Fruit fly (Drosophila melanogaster) whole organism, embryonic: ENCODE measurements around the gene Unc-115a.

Experiments used
- Antp ChIP-seq: fragments of 200-800 bp; sonication (Bioruptor generic); optimal IDR thresholded peaks from 3 replicates; lab custom pipeline; 2016; ENCODE audit warnings: missing biosample characterization, missing genetic modification characterization
- Atf3 ChIP-seq: fragments of 200-800 bp; sonication (Bioruptor generic); optimal IDR thresholded peaks from 3 replicates; lab custom pipeline; 2016; ENCODE audit warnings: missing biosample characterization, missing genetic modification characterization
- Blimp-1 ChIP-seq: fragments of 200-800 bp; sonication (Bioruptor generic); optimal IDR thresholded peaks from 3 replicates; lab custom pipeline; 2018; ENCODE audit warnings: missing biosample characterization, missing genetic modification characterization, mild to moderate bottlenecking, moderate library complexity, missing genetic modification reagents
- CG10321 ChIP-seq: fragments of 200-800 bp; sonication (Bioruptor generic); IDR thresholded peaks from 2 replicates; pipeline ENCODE4 v1.3.6; 2022; ENCODE audit warnings: missing biosample characterization, missing genetic modification characterization
- CG11456 ChIP-seq: fragments of 200-800 bp; sonication (Bioruptor generic); IDR thresholded peaks from 3 replicates; pipeline ENCODE4 v1.3.6; 2022; ENCODE audit warnings: missing biosample characterization, missing genetic modification characterization
- CG12071 ChIP-seq: fragments of 200-800 bp; sonication (Bioruptor generic); optimal IDR thresholded peaks from 3 replicates; lab custom pipeline; 2018; ENCODE audit warnings: missing biosample characterization, mild to moderate bottlenecking, missing genetic modification characterization
- CG12155 ChIP-seq: fragments of 200-800 bp; sonication (Bioruptor generic); optimal IDR thresholded peaks from 3 replicates; lab custom pipeline; 2016; ENCODE audit warnings: missing biosample characterization, missing genetic modification characterization
- CG12299 ChIP-seq: fragments of 200-800 bp; sonication (Bioruptor generic); optimal IDR thresholded peaks from 2 replicates; lab custom pipeline; 2018; ENCODE audit warnings: missing biosample characterization, mild to moderate bottlenecking, missing genetic modification characterization
- CG14667 ChIP-seq: fragments of 200-800 bp; sonication (Bioruptor generic); IDR thresholded peaks from 2 replicates; pipeline ENCODE4 v1.3.6; 2022; ENCODE audit warnings: missing biosample characterization, missing genetic modification characterization
- CG15073 ChIP-seq: fragments of 200-800 bp; sonication (Bioruptor generic); optimal IDR thresholded peaks from 2 replicates; lab custom pipeline; 2016; ENCODE audit warnings: missing biosample characterization, missing genetic modification characterization
- CG18599 ChIP-seq: fragments of 200-800 bp; sonication (Bioruptor generic); optimal IDR thresholded peaks from 3 replicates; lab custom pipeline; 2017; ENCODE audit warnings: missing biosample characterization, missing genetic modification characterization, mild to moderate bottlenecking, moderate library complexity, missing genetic modification reagents
- CG18764 ChIP-seq: fragments of 200-800 bp; sonication (Bioruptor generic); optimal IDR thresholded peaks from 3 replicates; lab custom pipeline; 2016; ENCODE audit warnings: missing biosample characterization, missing genetic modification characterization
- CG30020 ChIP-seq: fragments of 200-800 bp; optimal IDR thresholded peaks from 2 replicates; lab custom pipeline; 2019; ENCODE audit warnings: missing biosample characterization, mild to moderate bottlenecking, missing genetic modification characterization, moderate library complexity
- CG34376 ChIP-seq: fragments of 200-800 bp; sonication (Bioruptor generic); optimal IDR thresholded peaks from 2 replicates; lab custom pipeline; 2018; ENCODE audit warnings: missing biosample characterization, mild to moderate bottlenecking, missing genetic modification characterization
- CG34422 ChIP-seq: fragments of 200-800 bp; sonication (Bioruptor generic); IDR thresholded peaks from 3 replicates; pipeline ENCODE4 v1.3.6; 2022; ENCODE audit warnings: missing biosample characterization, missing genetic modification characterization
- CG42726 ChIP-seq: fragments of 200-800 bp; sonication (Bioruptor generic); IDR thresholded peaks from 2 replicates; pipeline ENCODE4 v1.3.6; 2022; ENCODE audit warnings: missing biosample characterization, missing genetic modification characterization; ENCODE audit not compliant: partially characterized antibody
- CG5953 ChIP-seq: fragments of 200-800 bp; sonication (Bioruptor generic); IDR thresholded peaks from 2 replicates; pipeline ENCODE4 v1.3.6; 2022; ENCODE audit warnings: missing biosample characterization, missing genetic modification characterization
- CG6254 ChIP-seq: fragments of 200-800 bp; sonication (Bioruptor generic); optimal IDR thresholded peaks from 3 replicates; lab custom pipeline; 2017; ENCODE audit warnings: mild to moderate bottlenecking, missing biosample characterization, missing genetic modification reagents, missing genetic modification characterization
- CG6854 ChIP-seq: fragments of 200-800 bp; sonication (Bioruptor generic); optimal IDR thresholded peaks from 3 replicates; lab custom pipeline; 2017; ENCODE audit warnings: missing biosample characterization, mild to moderate bottlenecking, missing genetic modification characterization
- CG8089 ChIP-seq: fragments of 200-800 bp; sonication (Bioruptor generic); optimal IDR thresholded peaks from 3 replicates; lab custom pipeline; 2016; ENCODE audit warnings: missing biosample characterization, missing genetic modification characterization
- CG9437 ChIP-seq: fragments of 200-800 bp; sonication (Bioruptor generic); optimal IDR thresholded peaks from 2 replicates; lab custom pipeline; 2018; ENCODE audit warnings: missing biosample characterization, mild to moderate bottlenecking, missing genetic modification characterization
- CHES-1-like ChIP-seq: fragments of 200-800 bp; sonication (Bioruptor generic); optimal IDR thresholded peaks from 2 replicates; lab custom pipeline; 2016; ENCODE audit warnings: missing biosample characterization, missing genetic modification characterization
- Camta ChIP-seq: fragments of 200-800 bp; sonication (Bioruptor generic); optimal IDR thresholded peaks from 2 replicates; lab custom pipeline; 2016; ENCODE audit warnings: missing biosample characterization, missing genetic modification characterization
- Chrac-16 ChIP-seq: fragments of 200-800 bp; sonication (Bioruptor generic); optimal IDR thresholded peaks from 3 replicates; lab custom pipeline; 2016; ENCODE audit warnings: missing biosample characterization, missing genetic modification characterization
- CoRest ChIP-seq: fragments of 200-800 bp; sonication (Bioruptor generic); optimal IDR thresholded peaks from 3 replicates; lab custom pipeline; 2018; ENCODE audit warnings: missing biosample characterization, mild to moderate bottlenecking, missing genetic modification characterization, moderate library complexity
- Dip2 ChIP-seq: fragments of 200-800 bp; sonication (Bioruptor generic); IDR thresholded peaks from 2 replicates; pipeline ENCODE4 v1.3.6; 2022; ENCODE audit warnings: missing biosample characterization, missing genetic modification characterization
- HLHmδ ChIP-seq: fragments of 200-800 bp; sonication (Bioruptor generic); optimal IDR thresholded peaks from 2 replicates; lab custom pipeline; 2018; ENCODE audit warnings: missing biosample characterization, mild to moderate bottlenecking, missing genetic modification characterization, moderate library complexity
- Myb ChIP-seq: fragments of 200-800 bp; sonication (Bioruptor generic); optimal IDR thresholded peaks from 2 replicates; lab custom pipeline; 2016; ENCODE audit warnings: missing biosample characterization, missing genetic modification characterization
- NFAT ChIP-seq: fragments of 200-800 bp; sonication (Bioruptor generic); IDR thresholded peaks from 2 replicates; pipeline ENCODE4 v1.3.6; 2022; ENCODE audit warnings: missing biosample characterization, missing genetic modification characterization
- NfI ChIP-seq: fragments of 200-800 bp; sonication (Bioruptor generic); optimal IDR thresholded peaks from 3 replicates; lab custom pipeline; 2018; ENCODE audit warnings: missing biosample characterization, mild to moderate bottlenecking, missing genetic modification characterization, moderate library complexity
- Side ChIP-seq: fragments of 200-800 bp; sonication (Bioruptor generic); optimal IDR thresholded peaks from 2 replicates; lab custom pipeline; 2016; ENCODE audit warnings: missing biosample characterization, missing genetic modification characterization
- Sin3A ChIP-seq: fragments of >200 bp; optimal IDR thresholded peaks from 2 replicates; lab custom pipeline; 2018
- Six4 ChIP-seq: fragments of 200-800 bp; sonication (Bioruptor generic); optimal IDR thresholded peaks from 2 replicates; lab custom pipeline; 2016; ENCODE audit warnings: missing biosample characterization, missing genetic modification characterization
- Usf ChIP-seq: fragments of 200-800 bp; sonication (Bioruptor generic); optimal IDR thresholded peaks from 2 replicates; lab custom pipeline; 2017; ENCODE audit warnings: missing genotype, missing biosample characterization, missing genetic modification characterization
- aop ChIP-seq: fragments of 200-800 bp; sonication (Bioruptor generic); IDR thresholded peaks from 2 replicates; pipeline ENCODE4 v1.3.6; 2022; ENCODE audit warnings: missing biosample characterization, missing genetic modification characterization
- bbx ChIP-seq: fragments of 200-800 bp; sonication (Bioruptor generic); IDR thresholded peaks from 2 replicates; pipeline ENCODE4 v1.3.6; 2022; ENCODE audit warnings: missing biosample characterization, missing genetic modification characterization; ENCODE audit not compliant: partially characterized antibody
- bsh ChIP-seq, 2 experiments: fragments of 200-800 bp; sonication (Bioruptor generic); optimal IDR thresholded peaks; 2 replicates each; lab custom pipeline; 2017 to 2018; ENCODE audit warnings: mild to moderate bottlenecking in 2 of 2, missing biosample characterization in 2 of 2, missing genetic modification characterization in 2 of 2, moderate library complexity in 1 of 2
- ci ChIP-seq: fragments of 200-800 bp; sonication (Bioruptor generic); IDR thresholded peaks from 3 replicates; pipeline ENCODE4 v1.3.6; 2022; ENCODE audit warnings: missing biosample characterization, missing genetic modification characterization
- crc ChIP-seq: fragments of 200-800 bp; sonication (Bioruptor generic); optimal IDR thresholded peaks from 2 replicates; lab custom pipeline; 2016; ENCODE audit warnings: missing biosample characterization, missing genetic modification characterization
- disco-r ChIP-seq: fragments of 200-800 bp; sonication (Bioruptor generic); optimal IDR thresholded peaks from 2 replicates; lab custom pipeline; 2016; ENCODE audit warnings: missing biosample characterization, missing genetic modification characterization
- kay ChIP-seq: fragments of 200-800 bp; sonication (Bioruptor generic); optimal IDR thresholded peaks from 2 replicates; lab custom pipeline; 2016; ENCODE audit warnings: missing biosample characterization, missing genetic modification characterization
- knrl ChIP-seq: fragments of 200-800 bp; sonication (Bioruptor generic); IDR thresholded peaks from 3 replicates; pipeline ENCODE4 v1.3.6; 2022; ENCODE audit warnings: missing biosample characterization, missing genetic modification characterization; ENCODE audit not compliant: partially characterized antibody
- pros ChIP-seq: fragments of 200-800 bp; sonication (Bioruptor generic); optimal IDR thresholded peaks from 3 replicates; lab custom pipeline; 2019; ENCODE audit warnings: missing biosample characterization, mild to moderate bottlenecking, missing genetic modification characterization, moderate library complexity
- ranshi ChIP-seq: fragments of 200-800 bp; sonication (Bioruptor generic); IDR thresholded peaks from 2 replicates; pipeline ENCODE4 v1.3.6; 2022; ENCODE audit warnings: missing biosample characterization, missing genetic modification characterization
- sd ChIP-seq: fragments of 200-800 bp; sonication (Bioruptor generic); optimal IDR thresholded peaks from 3 replicates; lab custom pipeline; 2018; ENCODE audit warnings: missing biosample characterization, mild to moderate bottlenecking, missing genetic modification characterization, moderate library complexity
- sens ChIP-seq: fragments of 200-800 bp; sonication (Bioruptor generic); peaks from one replicate; lab custom pipeline; 2016; ENCODE audit warnings: missing biosample characterization, missing genetic modification characterization
- ssp ChIP-seq: fragments of 200-800 bp; sonication (Bioruptor generic); IDR thresholded peaks from 2 replicates; pipeline ENCODE4 v1.3.6; 2022; ENCODE audit warnings: missing biosample characterization, missing genetic modification characterization
- tap ChIP-seq: fragments of 200-800 bp; optimal IDR thresholded peaks from 3 replicates; lab custom pipeline; 2019; ENCODE audit warnings: missing biosample characterization, mild to moderate bottlenecking, missing genetic modification characterization, moderate library complexity
- tin ChIP-seq: fragments of 200-800 bp; sonication (Bioruptor generic); optimal IDR thresholded peaks from 3 replicates; lab custom pipeline; 2016; ENCODE audit warnings: missing biosample characterization, missing genetic modification characterization
- tx ChIP-seq: fragments of 200-800 bp; sonication (Bioruptor generic); optimal IDR thresholded peaks from 2 replicates; lab custom pipeline; 2016; ENCODE audit warnings: missing biosample characterization, missing genetic modification characterization
- vvl ChIP-seq: fragments of 200-800 bp; sonication (Bioruptor generic); IDR thresholded peaks from 2 replicates; pipeline ENCODE4 v1.3.6; 2022; ENCODE audit warnings: missing biosample characterization, missing genetic modification characterization

Gene Unc-115a

dm6 chr3R:9704183-9705007 is 822 bp downstream of the Unc-115a start (continued):
- TF ChIP-seq CG12299 (tag; lab: Kevin White, UChicago) (no peak), CHES-1-like (GFP tag; lab: Kevin White, UChicago) (no peak), Side (GFP tag; lab: Kevin White, UChicago) (no peak), CG14667 (GFP tag; lab: Robert Waterston, UW) (no peak), CG42726 (GFP tag; lab: Robert Waterston, UW) (no peak), bbx (no peak), disco-r (GFP tag; lab: Kevin White, UChicago) (no peak), sens (GFP tag; lab: Kevin White, UChicago) (no peak), CG34422 (no peak), CG6254 (GFP tag; lab: Kevin White, UChicago) (no peak), crc (GFP tag; lab: Kevin White, UChicago) (no peak), CG12071 (GFP tag; lab: Kevin White, UChicago) (no peak), Myb (GFP tag; lab: Kevin White, UChicago) (no peak), CG12155 (GFP tag; lab: Kevin White, UChicago) (no peak), Sin3A (lab: Kevin White, UChicago) (no peak), Blimp-1 (GFP tag; lab: Kevin White, UChicago) (no peak), NfI (GFP tag; lab: Kevin White, UChicago) (no peak), CG18764 (GFP tag; lab: Kevin White, UChicago) (no peak), Antp (GFP tag; lab: Kevin White, UChicago) (peak; percentile 3), NFAT (GFP tag; lab: Robert Waterston, UW) (no peak), HLHmδ (GFP tag; lab: Kevin White, UChicago) (no peak), Chrac-16 (GFP tag; lab: Kevin White, UChicago) (no peak), bsh (GFP tag; optimal IDR thresholded peaks at IDR 0.05; lab: Kevin White, UChicago) (no peak), Six4 (GFP tag; lab: Kevin White, UChicago) (no peak), tx (GFP tag; lab: Kevin White, UChicago) (no peak), CG10321 (no peak), CG5953 (GFP tag; lab: Robert Waterston, UW) (no peak), tin (GFP tag; lab: Kevin White, UChicago) (no peak), CG6854 (GFP tag; lab: Kevin White, UChicago) (no peak), CG11456 (GFP tag; lab: Robert Waterston, UW) (no peak), kay (GFP tag; lab: Kevin White, UChicago) (peak; percentile 40), Usf (GFP tag; lab: Kevin White, UChicago) (no peak), CG15073 (no peak), vvl (GFP tag; lab: Robert Waterston, UW) (no peak), CG18599 (no peak), CoRest (tag; lab: Kevin White, UChicago) (no peak), ranshi (GFP tag; lab: Robert Waterston, UW) (no peak), ci (GFP tag; lab: Robert Waterston, UW) (no peak), Atf3 (peak; percentile 34), CG34376 (peak; percentile 96), knrl (GFP tag; lab: Robert Waterston, UW) (no peak), pros (no peak), aop (GFP tag; lab: Robert Waterston, UW) (no peak), Camta (GFP tag; lab: Kevin White, UChicago) (no peak), CG30020 (tag; lab: Kevin White, UChicago) (no peak), CG9437 (no peak), sd (peak; percentile 40), Dip2 (GFP tag; lab: Robert Waterston, UW) (no peak), CG8089 (GFP tag; lab: Kevin White, UChicago) (no peak), ssp (no peak), tap (tag; lab: Kevin White, UChicago) (no peak)
